Fruit fly (Drosophila melanogaster) Kc167 (cell line): ENCODE data around the gene ClpX.

ENCODE experiments used
- Myc ChIP-seq: fragments of >200 bp; optimal IDR thresholded peaks from 2 replicates; lab custom pipeline; 2017; ENCODE audit warnings: missing external identifiers
- Sin3A ChIP-seq: fragments of >200 bp; optimal IDR thresholded peaks from 2 replicates; lab custom pipeline; 2018; ENCODE audit warnings: missing external identifiers
- h ChIP-seq: fragments of >200 bp; optimal IDR thresholded peaks from 3 replicates; lab custom pipeline; 2018; ENCODE audit warnings: missing external identifiers
- insv ChIP-seq: fragments of >200 bp; optimal IDR thresholded peaks from 3 replicates; lab custom pipeline; 2018; ENCODE audit warnings: missing external identifiers
- psq ChIP-seq: fragments of >200 bp; optimal IDR thresholded peaks from 2 replicates; lab custom pipeline; 2017; ENCODE audit warnings: missing external identifiers
- ttk ChIP-seq: sonication (Bioruptor generic); optimal IDR thresholded peaks from 2 replicates; lab custom pipeline; 2017; ENCODE audit warnings: missing external identifiers

Gene ClpX

dm6 chr3R:19892046-19892445, 11.4 kb downstream of the ClpX start:
- TF ChIP-seq ttk (lab: Kevin White, UChicago) (no peak), h (no peak), Sin3A (lab: Kevin White, UChicago) (no peak), psq (lab: Kevin White, UChicago) (no peak), insv (no peak), Myc (lab: Kevin White, UChicago) (no peak)

DNA sequence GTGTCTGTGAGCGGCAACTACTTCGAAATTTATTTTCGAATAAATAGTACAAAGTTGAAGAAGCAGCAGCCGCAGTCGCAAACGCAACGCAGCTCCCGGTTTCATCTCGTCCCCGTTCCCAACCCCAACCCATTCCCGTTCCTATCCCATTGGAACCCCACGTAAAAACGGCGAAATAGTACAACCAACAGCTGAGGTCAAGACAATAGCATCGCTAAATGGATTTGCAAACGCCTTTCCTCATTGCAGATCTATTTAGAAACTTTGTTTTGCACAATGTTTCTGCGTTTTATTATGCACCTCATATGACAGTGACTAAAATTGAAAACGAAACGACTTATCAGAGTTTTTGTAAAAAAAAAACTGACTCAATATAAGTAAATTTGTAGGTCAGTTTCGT, 12.1 kb downstream of the ClpX start:
- TF ChIP-seq Myc (lab: Kevin White, UChicago) (no peak), psq (lab: Kevin White, UChicago) (no peak), Sin3A (lab: Kevin White, UChicago) (no peak), ttk (lab: Kevin White, UChicago) (no peak), insv (no peak), h (no peak)

- TF ChIP-seq h (no peak), insv (no peak), psq (lab: Kevin White, UChicago) (no peak), ttk (lab: Kevin White, UChicago) (no peak), Sin3A (lab: Kevin White, UChicago) (no peak), Myc (lab: Kevin White, UChicago) (no peak)
Observed at dm6 chr3R:19890340-19890998, 13.0 kb downstream of the ClpX start, which contains the start of gene CG4733. TSS of gene CG4733 (plus strand) at chr3R:19890689.

dm6 chr3R:19889603-19890187, 13.8 kb downstream of the ClpX start:
- TF ChIP-seq ttk (lab: Kevin White, UChicago) (no peak), Sin3A (lab: Kevin White, UChicago) (no peak), h (no peak), psq (lab: Kevin White, UChicago) (no peak), Myc (lab: Kevin White, UChicago) (no peak), insv (no peak)

DNA sequence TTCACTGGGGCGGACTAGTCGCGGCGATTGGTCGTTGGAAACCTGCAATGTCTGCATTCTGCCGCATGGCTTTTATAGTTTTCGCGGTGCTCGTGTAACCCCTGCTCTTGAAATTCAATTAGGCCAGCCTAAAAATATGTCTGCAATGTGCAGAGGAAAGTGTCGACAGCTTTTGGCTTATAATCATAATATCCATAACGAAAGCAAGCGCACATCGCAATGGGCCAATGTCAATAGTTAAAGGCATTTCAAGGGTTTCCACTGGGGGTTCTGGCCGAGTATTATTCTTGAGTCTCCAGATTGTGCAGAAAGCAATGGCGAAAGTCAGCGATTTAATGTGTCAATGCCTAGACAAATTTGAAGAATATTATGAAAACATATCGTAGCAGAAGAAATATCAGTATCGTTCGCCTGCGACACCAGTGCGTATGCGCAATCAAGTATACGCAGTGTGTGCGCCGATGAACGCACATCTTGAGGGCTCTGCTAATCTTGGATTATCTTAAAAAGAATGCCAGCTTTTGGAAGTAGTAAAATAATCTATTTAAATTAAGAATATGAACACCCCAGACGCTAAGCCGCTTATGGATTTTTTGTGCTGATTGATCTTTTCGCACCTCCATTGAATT, 15.2 kb downstream of the ClpX start, which contains the start of gene ninaE:
Gene ninaE (minus strand): TSS at position 51 of the 629 bp plus-strand sequence.
- no peak for TF ChIP-seq psq (lab: Kevin White, UChicago)
- TF ChIP-seq ttk (lab: Kevin White, UChicago) = no peak
- no peak for TF ChIP-seq insv
- no peak for TF ChIP-seq Myc (lab: Kevin White, UChicago)
- no peak for TF ChIP-seq h
- TF ChIP-seq Sin3A (lab: Kevin White, UChicago) = no peak

- TF ChIP-seq psq (lab: Kevin White, UChicago) = no peak
- no peak for TF ChIP-seq h
- no peak for TF ChIP-seq ttk (lab: Kevin White, UChicago)
- no peak for TF ChIP-seq Sin3A (lab: Kevin White, UChicago)
- no peak for TF ChIP-seq Myc (lab: Kevin White, UChicago)
- no peak for TF ChIP-seq insv
Observed at dm6 chr3R:19880431-19880939, 23.0 kb downstream of the ClpX start.

DNA sequence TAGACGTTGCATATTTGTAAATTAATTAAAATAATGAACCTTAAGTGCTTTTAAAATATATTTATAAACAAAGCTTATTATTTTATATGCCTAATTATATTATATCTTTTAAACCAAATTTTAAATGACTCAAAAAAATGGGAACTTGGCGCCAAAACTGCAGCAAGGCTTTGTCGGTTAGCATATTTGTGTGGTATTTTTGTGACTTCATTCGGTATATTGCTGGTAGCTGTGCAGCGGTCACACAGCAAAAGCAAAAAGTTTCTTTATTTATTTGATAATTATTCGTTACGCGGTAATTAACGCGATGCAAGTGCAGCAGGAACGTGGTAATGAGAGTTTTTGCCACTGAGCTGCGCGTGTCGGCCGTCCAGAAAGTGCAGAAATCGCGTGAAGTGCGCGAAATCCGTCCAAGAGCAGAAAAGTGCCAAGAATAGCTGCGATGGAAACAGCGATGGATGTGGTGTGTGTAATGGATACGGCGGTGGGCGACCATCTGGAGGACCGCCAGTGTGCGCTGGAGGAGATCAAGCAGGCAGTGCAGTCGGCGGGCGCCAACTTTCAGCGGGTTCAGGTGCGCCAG, 23.9 kb downstream of the ClpX start, which contains the start of gene Ask1:
Gene Ask1 (plus strand): TSS at position 250 of the 583 bp plus-strand sequence.
- no peak for TF ChIP-seq psq (lab: Kevin White, UChicago)
- TF ChIP-seq insv = no peak
- no peak for TF ChIP-seq Myc (lab: Kevin White, UChicago)
- TF ChIP-seq h = no peak
- no peak for TF ChIP-seq Sin3A (lab: Kevin White, UChicago)
- TF ChIP-seq ttk (lab: Kevin White, UChicago) = no peak

DNA sequence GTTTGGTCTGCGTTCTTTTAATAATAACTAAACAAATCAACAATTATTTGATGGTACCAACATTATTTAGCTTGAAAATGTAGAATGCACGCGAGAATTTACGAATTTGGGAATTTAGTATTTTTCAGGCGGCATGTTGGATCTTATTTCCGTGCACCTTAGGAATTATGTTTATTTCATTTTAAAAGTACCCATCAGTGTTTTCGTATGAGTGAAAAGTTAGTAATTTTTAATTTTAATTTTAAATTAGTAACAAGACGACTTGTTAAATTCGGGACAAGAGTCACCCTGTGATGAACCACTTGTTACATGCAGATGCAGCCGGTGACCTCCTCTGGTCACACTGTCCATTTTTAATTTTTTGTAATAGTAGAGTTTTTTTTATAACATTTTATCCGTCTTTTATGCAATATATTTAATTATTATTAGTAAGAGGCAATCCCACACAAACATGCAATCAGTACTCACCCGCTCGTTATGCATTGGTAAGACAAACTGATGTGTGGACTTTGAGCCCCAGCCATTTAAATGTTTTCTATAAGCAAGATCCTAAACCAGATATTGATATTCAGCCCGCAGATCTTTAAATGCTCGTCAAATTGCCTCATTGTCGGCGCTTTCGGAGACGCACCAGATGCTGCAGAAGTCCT, 25.9 kb downstream of the ClpX start, which contains the start of the genes CG17186 and Arc42:
Gene CG17186 (minus strand): TSS at position 88 of the 650 bp plus-strand sequence.
Gene Arc42 (plus strand): TSS at position 311 of the 650 bp plus-strand sequence.
- TF ChIP-seq Sin3A (lab: Kevin White, UChicago) (no peak), h (no peak), ttk (lab: Kevin White, UChicago) (no peak), Myc (lab: Kevin White, UChicago) (no peak), insv (no peak), psq (lab: Kevin White, UChicago) (no peak)

dm6 chr3R:19875118-19875887, 28.2 kb downstream of the ClpX start, which contains the start of gene Mrp5:
TSS of gene Mrp5 (minus strand) at chr3R:19875678.
- no peak for TF ChIP-seq Myc (lab: Kevin White, UChicago)
- no peak for TF ChIP-seq insv
- no peak for TF ChIP-seq psq (lab: Kevin White, UChicago)
- no peak for TF ChIP-seq Sin3A (lab: Kevin White, UChicago)
- TF ChIP-seq h = no peak
- TF ChIP-seq ttk (lab: Kevin White, UChicago) = no peak

dm6 chr3R:19873102-19873737, 30.3 kb downstream of the ClpX start:
- TF ChIP-seq ttk (lab: Kevin White, UChicago) = no peak
- TF ChIP-seq Sin3A (lab: Kevin White, UChicago) = no peak
- no peak for TF ChIP-seq psq (lab: Kevin White, UChicago)
- TF ChIP-seq insv = no peak
- TF ChIP-seq Myc (lab: Kevin White, UChicago) = no peak
- no peak for TF ChIP-seq h
